Worm (Caenorhabditis elegans) whole organism, L3 larva: ENCODE data around the gene srd-51.

ENCODE experiments used
- ZK546.5 ChIP-seq: sonication (generic microtip); optimal IDR thresholded peaks from 2 replicates; lab custom pipeline; 2017; ENCODE audit warnings: missing biosample characterization, missing genetic modification characterization
- ceh-28 ChIP-seq: fragments of 150-350 bp; optimal IDR thresholded peaks from 2 replicates; lab custom pipeline; 2014; ENCODE audit warnings: missing biosample characterization, missing genetic modification reagents, missing genetic modification characterization
- daf-12 ChIP-seq: fragments of 150-350 bp; optimal IDR thresholded peaks from 2 replicates; lab custom pipeline; 2014; ENCODE audit warnings: missing biosample characterization, missing genetic modification reagents, missing genetic modification characterization
- elt-1 ChIP-seq: fragments of 150-350 bp; optimal IDR thresholded peaks from 2 replicates; lab custom pipeline; 2014; ENCODE audit warnings: missing biosample characterization, missing genetic modification characterization
- elt-3 ChIP-seq, 3 experiments: fragments of 150-350 bp in 1 of 3; sonication (generic microtip) in 2 of 3; optimal IDR thresholded peaks; 2 replicates in 2 of 3; 4 replicates in 1 of 3; lab custom pipeline; 2014 to 2017; ENCODE audit warnings: missing biosample characterization in 3 of 3, missing genetic modification characterization in 3 of 3
- lin-39 ChIP-seq: fragments of 150-350 bp; optimal IDR thresholded peaks from 2 replicates; lab custom pipeline; 2018; ENCODE audit warnings: missing biosample characterization, missing genetic modification reagents, missing genetic modification characterization
- mdl-1 ChIP-seq: fragments of 150-350 bp; optimal IDR thresholded peaks from 2 replicates; lab custom pipeline; 2014; ENCODE audit warnings: missing biosample characterization, missing genetic modification characterization
- nhr-77 ChIP-seq: fragments of 150-350 bp; optimal IDR thresholded peaks from 2 replicates; lab custom pipeline; 2014; ENCODE audit warnings: missing biosample characterization, missing genetic modification characterization
- pqm-1 ChIP-seq: fragments of 150-350 bp; optimal IDR thresholded peaks from 2 replicates; lab custom pipeline; 2017; ENCODE audit warnings: missing biosample characterization, missing genetic modification characterization, inconsistent platforms
- tbx-2 ChIP-seq: sonication (generic microtip); optimal IDR thresholded peaks from 2 replicates; lab custom pipeline; 2016; ENCODE audit warnings: mild to moderate bottlenecking, missing genetic modification characterization, missing compliant biosample characterization
- unc-62 ChIP-seq: fragments of 150-350 bp; sonication (generic microtip); optimal IDR thresholded peaks from 4 replicates; lab custom pipeline; 2014; ENCODE audit warnings: missing biosample characterization, missing genetic modification reagents, missing genetic modification characterization
- ztf-4 ChIP-seq: fragments of 150-350 bp; optimal IDR thresholded peaks from 2 replicates; lab custom pipeline; 2014; ENCODE audit warnings: missing biosample characterization, missing genetic modification characterization

- no peak for TF ChIP-seq tbx-2 (tag; lab: Kevin White, UChicago)
- no peak for TF ChIP-seq daf-12 (tag; lab: Kevin White, UChicago)
- TF ChIP-seq elt-1 = no peak
- TF ChIP-seq mdl-1 (tag; lab: Kevin White, UChicago) = no peak
- TF ChIP-seq unc-62 (GFP tag; lab: Kevin White, UChicago) = no peak
- no peak for TF ChIP-seq ceh-28 (tag; lab: Kevin White, UChicago)
- TF ChIP-seq ztf-4 = no peak
- TF ChIP-seq ZK546.5 (tag; lab: Kevin White, UChicago) = no peak
- no peak for TF ChIP-seq lin-39
- no peak for TF ChIP-seq elt-3 (tag; optimal IDR thresholded peaks at IDR 0.05; lab: Kevin White, UChicago)
- no peak for TF ChIP-seq pqm-1 (tag; lab: Kevin White, UChicago)
- TF ChIP-seq nhr-77 (tag; lab: Kevin White, UChicago) = no peak
These were observed 21.8 kb upstream of the srd-51 start for ce11 chrX:13506493-13506892.
